Worm (Caenorhabditis elegans) whole organism, young adult: ENCODE measurements around the gene Y48A5A.1.
A peak's percentile ranks its signal among the peaks of the same experiment; 100 is the strongest.

Experiments
- B0035.1 ChIP-seq: sonication (generic microtip); optimal IDR thresholded peaks from 2 replicates; lab custom pipeline; 2016; ENCODE audit warnings: missing genetic modification characterization, mild to moderate bottlenecking, missing compliant biosample characterization, missing genotype, missing genetic modification reagents
- C17E4.6 ChIP-seq: fragments of 200-800 bp; sonication (Bioruptor generic); IDR thresholded peaks from 2 replicates; pipeline ENCODE4 v1.3.6; 2022; ENCODE audit warnings: missing genetic modification reagents, missing genetic modification characterization, missing compliant biosample characterization
- D2030.7 ChIP-seq: fragments of 200-800 bp; sonication (Bioruptor generic); IDR thresholded peaks from 2 replicates; pipeline ENCODE4 v1.3.6; 2022; ENCODE audit warnings: missing genetic modification reagents, missing genetic modification characterization, missing compliant biosample characterization
- T07F8.4 ChIP-seq: sonication (generic microtip); optimal IDR thresholded peaks from 2 replicates; lab custom pipeline; 2016; ENCODE audit warnings: mild to moderate bottlenecking, missing genetic modification characterization, moderate library complexity, missing compliant biosample characterization
- T26A5.8 ChIP-seq: sonication (generic microtip); optimal IDR thresholded peaks from 2 replicates; lab custom pipeline; 2016; ENCODE audit warnings: missing genetic modification characterization, missing compliant biosample characterization
- ZK185.1 ChIP-seq: sonication (generic microtip); optimal IDR thresholded peaks from 2 replicates; lab custom pipeline; 2016; ENCODE audit warnings: mild to moderate bottlenecking, missing genetic modification characterization, missing compliant biosample characterization; ENCODE audit not compliant: poor library complexity, severe bottlenecking
- atf-7 ChIP-seq: sonication (generic microtip); optimal IDR thresholded peaks from 2 replicates; lab custom pipeline; 2017; ENCODE audit warnings: mild to moderate bottlenecking, missing genetic modification characterization, missing compliant biosample characterization
- cebp-1 ChIP-seq, 2 experiments: fragments of 200-800 bp in 1 of 2; sonication (Bioruptor generic) in 1 of 2; sonication (generic microtip) in 1 of 2; IDR thresholded peaks in 1 of 2; optimal IDR thresholded peaks in 1 of 2; 2 replicates each; pipeline versions ENCODE4 v1.3.6 to Lab custom; 2017 to 2022; ENCODE audit warnings: missing compliant biosample characterization in 2 of 2, missing genetic modification characterization in 2 of 2, mild to moderate bottlenecking in 1 of 2, missing genetic modification reagents in 1 of 2, moderate library complexity in 1 of 2
- ceh-79 ChIP-seq: sonication (generic microtip); optimal IDR thresholded peaks from 2 replicates; lab custom pipeline; 2017; ENCODE audit warnings: mild to moderate bottlenecking, missing genetic modification characterization, missing compliant biosample characterization
- dox-1 ChIP-seq: fragments of 200-800 bp; sonication (Bioruptor generic); IDR thresholded peaks from 2 replicates; pipeline ENCODE4 v1.3.6; 2022; ENCODE audit warnings: missing genetic modification reagents, missing genetic modification characterization, missing compliant biosample characterization
- efl-1 ChIP-seq: fragments of 150-350 bp; optimal IDR thresholded peaks from 2 replicates; lab custom pipeline; 2014; ENCODE audit warnings: missing biosample characterization, missing genetic modification reagents, missing genetic modification characterization
- egl-44 ChIP-seq: fragments of 200-800 bp; sonication (Bioruptor generic); IDR thresholded peaks from 2 replicates; pipeline ENCODE4 v1.3.6; 2022; ENCODE audit warnings: missing genetic modification reagents, missing genetic modification characterization, missing compliant biosample characterization
- egrh-3 ChIP-seq: fragments of 200-800 bp; sonication (Bioruptor generic); IDR thresholded peaks from 2 replicates; pipeline ENCODE4 v1.3.6; 2022; ENCODE audit warnings: missing genetic modification reagents, missing genetic modification characterization, missing compliant biosample characterization
- ekl-4 ChIP-seq: fragments of 200-800 bp; sonication (Bioruptor generic); IDR thresholded peaks from 2 replicates; pipeline ENCODE4 v1.3.6; 2022; ENCODE audit warnings: missing genetic modification reagents, missing genetic modification characterization, missing compliant biosample characterization
- hlh-12 ChIP-seq: sonication (generic microtip); optimal IDR thresholded peaks from 2 replicates; lab custom pipeline; 2016; ENCODE audit warnings: missing genetic modification characterization, missing compliant biosample characterization
- lag-1 ChIP-seq: fragments of 200-800 bp; sonication (Bioruptor generic); IDR thresholded peaks from 2 replicates; pipeline ENCODE4 v1.3.6; 2022; ENCODE audit warnings: missing genetic modification reagents, missing genetic modification characterization, missing compliant biosample characterization
- let-526 ChIP-seq: fragments of 200-800 bp; sonication (Bioruptor generic); IDR thresholded peaks from 2 replicates; pipeline ENCODE4 v1.3.6; 2022; ENCODE audit warnings: missing genetic modification reagents, missing genetic modification characterization, missing compliant biosample characterization
- lin-26 ChIP-seq: fragments of 200-800 bp; sonication (Bioruptor generic); IDR thresholded peaks from 2 replicates; pipeline ENCODE4 v1.3.6; 2022; ENCODE audit warnings: missing genetic modification reagents, missing genetic modification characterization, missing compliant biosample characterization
- lin-35 ChIP-seq, 3 experiments: fragments of 150-350 bp in 2 of 3; sonication (generic microtip) in 1 of 3; optimal IDR thresholded peaks; 2 replicates each; lab custom pipeline; 2014 to 2018; ENCODE audit warnings: missing biosample characterization in 3 of 3, missing genetic modification characterization in 3 of 3, missing genetic modification reagents in 3 of 3
- lin-54 ChIP-seq: fragments of 200-800 bp; sonication (Bioruptor generic); optimal IDR thresholded peaks from 2 replicates; lab custom pipeline; 2018; ENCODE audit warnings: mild to moderate bottlenecking, missing genetic modification characterization, missing compliant biosample characterization
- lir-1 ChIP-seq: fragments of 200-800 bp; sonication (Bioruptor generic); conservative IDR thresholded peaks from 2 replicates; pipeline ENCODE4 v1.3.6; 2022; ENCODE audit warnings: missing genetic modification reagents, missing genetic modification characterization, missing compliant biosample characterization
- madf-10 ChIP-seq: sonication (generic microtip); optimal IDR thresholded peaks from 2 replicates; lab custom pipeline; 2016; ENCODE audit warnings: mild to moderate bottlenecking, missing genetic modification characterization, missing compliant biosample characterization
- mcd-1 ChIP-seq: fragments of 200-800 bp; sonication (Bioruptor generic); IDR thresholded peaks from 2 replicates; pipeline ENCODE4 v1.3.6; 2022; ENCODE audit warnings: missing genetic modification reagents, missing genetic modification characterization, missing compliant biosample characterization
- mes-4 ChIP-seq: sonication (generic microtip); optimal IDR thresholded peaks from 2 replicates; lab custom pipeline; 2016; ENCODE audit warnings: missing genotype, missing genetic modification characterization, missing compliant biosample characterization
- nfya-1 ChIP-seq: sonication (generic microtip); optimal IDR thresholded peaks from 2 replicates; lab custom pipeline; 2017; ENCODE audit warnings: antibody characterized with exemption, missing compliant biosample characterization, missing genetic modification characterization, borderline replicate concordance; ENCODE audit not compliant: insufficient read depth
- nhr-120 ChIP-seq: fragments of 200-800 bp; sonication (Bioruptor generic); IDR thresholded peaks from 2 replicates; pipeline ENCODE4 v1.3.6; 2022; ENCODE audit warnings: missing genetic modification characterization, missing compliant biosample characterization
- rpc-1 ChIP-seq, 2 experiments: fragments of 150-350 bp in 1 of 2; sonication (generic microtip) in 1 of 2; optimal IDR thresholded peaks; 2 replicates each; lab custom pipeline; 2014 to 2018; ENCODE audit warnings: missing biosample characterization in 1 of 2, missing genetic modification characterization in 1 of 2, missing genetic modification reagents in 1 of 2, missing genotype in 1 of 2
- sea-2 ChIP-seq: fragments of 200-800 bp; sonication (Bioruptor generic); IDR thresholded peaks from 2 replicates; pipeline ENCODE4 v1.3.6; 2022; ENCODE audit warnings: missing genetic modification characterization, missing compliant biosample characterization
- snpc-3.4 ChIP-seq: sonication (generic microtip); optimal IDR thresholded peaks from 2 replicates; lab custom pipeline; 2017; ENCODE audit warnings: missing genetic modification characterization, mild to moderate bottlenecking, missing compliant biosample characterization, antibody characterized with exemption, moderate library complexity, missing genotype, missing genetic modification reagents
- snpc-4 ChIP-seq, 5 experiments: fragments of 150-350 bp in 1 of 5; sonication (generic microtip) in 4 of 5; optimal IDR thresholded peaks; 2 replicates each; lab custom pipeline; 2014 to 2018; ENCODE audit warnings: missing genetic modification characterization in 5 of 5, missing biosample characterization in 3 of 5, antibody characterized with exemption in 2 of 5, mild to moderate bottlenecking in 2 of 5, missing compliant biosample characterization in 2 of 5, missing genotype in 2 of 5, moderate library complexity in 2 of 5, missing genetic modification reagents in 1 of 5
- zim-3 ChIP-seq: sonication (generic microtip); optimal IDR thresholded peaks from 2 replicates; lab custom pipeline; 2017; ENCODE audit warnings: mild to moderate bottlenecking, missing genetic modification characterization, moderate library complexity, missing compliant biosample characterization
- ztf-18 ChIP-seq: sonication (generic microtip); optimal IDR thresholded peaks from 2 replicates; lab custom pipeline; 2016; ENCODE audit warnings: missing genotype, mild to moderate bottlenecking, missing genetic modification characterization, missing compliant biosample characterization
- ztf-25 ChIP-seq: fragments of 200-800 bp; sonication (Bioruptor generic); IDR thresholded peaks from 2 replicates; pipeline ENCODE4 v1.3.6; 2022; ENCODE audit warnings: missing genetic modification reagents, missing genetic modification characterization, missing compliant biosample characterization

Y48A5A.1 gene

DNA sequence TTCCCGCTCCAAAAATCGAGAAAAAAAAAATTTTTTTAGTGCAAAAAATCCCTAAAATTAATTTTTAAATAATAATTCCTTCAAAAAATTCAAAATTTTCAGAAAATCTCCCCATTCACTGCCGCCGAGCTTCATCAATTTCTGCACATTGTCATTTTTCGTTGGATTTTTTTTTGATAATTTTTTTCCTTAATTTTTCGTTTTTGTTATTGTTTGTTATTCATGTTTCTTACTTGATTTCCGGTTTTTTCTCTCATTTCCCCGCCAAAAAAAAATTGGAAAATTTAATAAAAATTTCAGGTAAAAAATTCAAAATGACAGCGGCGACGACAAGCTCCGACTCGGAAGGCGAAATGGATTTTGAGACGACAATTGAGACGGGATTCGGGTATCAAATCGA, 8.9 kb upstream of the Y48A5A.1 start, which contains the start of gene F52C12.6:
Gene F52C12.6 (plus strand): TSS at position 301 of the 400 bp plus-strand sequence.
- TF ChIP-seq snpc-3.4 (tag; lab: Kevin White, UChicago) (no peak), nhr-120 (GFP tag; lab: Robert Waterston, UW) (no peak), rpc-1 (optimal IDR thresholded peaks at IDR 0.05; lab: Kevin White, UChicago) (no peak), rpc-1 (tag; optimal IDR thresholded peaks at IDR 0.05; lab: Kevin White, UChicago) (no peak)

DNA sequence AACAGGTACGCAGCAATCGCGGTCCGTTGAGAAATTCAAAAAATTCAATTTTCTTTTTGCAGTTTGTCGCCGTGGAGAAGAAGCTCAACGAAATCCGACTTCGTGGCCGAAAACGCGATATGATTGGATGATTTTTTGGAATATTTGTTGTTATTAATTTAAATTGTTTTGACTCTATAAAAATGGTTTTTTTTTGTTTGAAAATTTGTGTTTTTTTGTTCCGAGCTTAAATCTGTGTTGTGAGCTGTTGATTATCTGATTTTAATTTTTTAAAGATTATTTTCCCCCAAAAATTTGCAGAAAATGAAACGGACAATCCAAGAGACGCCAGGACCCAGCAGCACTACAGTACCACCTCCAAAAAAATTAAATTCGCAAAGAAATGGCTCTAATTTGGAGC, 5.7 kb upstream of the Y48A5A.1 start, which contains the start of gene tdpo-1:
Gene tdpo-1 (plus strand): TSS at position 301 of the 400 bp plus-strand sequence.
- TF ChIP-seq ztf-18 (tag; lab: Kevin White, UChicago) = no peak
- no peak for TF ChIP-seq lin-26
- TF ChIP-seq ceh-79 = no peak
- TF ChIP-seq mes-4 (tag; lab: Kevin White, UChicago) = no peak
- no peak for TF ChIP-seq egl-44 (GFP tag; lab: Robert Waterston, UW)
- no peak for TF ChIP-seq snpc-4 (GFP tag; optimal IDR thresholded peaks at IDR 0.05; lab: Kevin White, UChicago)
- no peak for TF ChIP-seq snpc-4 (tag; optimal IDR thresholded peaks at IDR 0.05; lab: Kevin White, UChicago)
- no peak for TF ChIP-seq T26A5.8 (tag; lab: Kevin White, UChicago)
- no peak for TF ChIP-seq B0035.1
- TF ChIP-seq sea-2 (GFP tag; lab: Robert Waterston, UW) = no peak
- no peak for TF ChIP-seq lin-35 (GFP tag; optimal IDR thresholded peaks at IDR 0.05; lab: Kevin White, UChicago)
- TF ChIP-seq C17E4.6 = no peak

ce11 chrIV:1963247-1963646, 2.0 kb upstream of the Y48A5A.1 start, which contains the start of gene ulp-3:
Gene ulp-3 (plus strand): TSS chrIV:1963634.
- no peak for TF ChIP-seq ekl-4 (GFP tag; lab: Robert Waterston, UW)
- TF ChIP-seq lir-1 (GFP tag; lab: Robert Waterston, UW) = no peak
- TF ChIP-seq efl-1 (GFP tag; lab: Kevin White, UChicago) = peak; percentile 13
- 0 out of 2 replicates have a peak, but pooled peaks have one; percentile 19 for TF ChIP-seq D2030.7 (GFP tag; lab: Robert Waterston, UW)
- no peak for TF ChIP-seq lag-1 (GFP tag; lab: Robert Waterston, UW)
- no peak for TF ChIP-seq T07F8.4 (tag; lab: Kevin White, UChicago)
- peak; percentile 60 for TF ChIP-seq mcd-1
- TF ChIP-seq dox-1 (GFP tag; lab: Robert Waterston, UW) = no peak
- no peak for TF ChIP-seq ZK185.1 (tag; lab: Kevin White, UChicago)

- TF ChIP-seq egrh-3 (GFP tag; lab: Robert Waterston, UW) (no peak), hlh-12 (no peak), cebp-1 (GFP tag; IDR thresholded peaks at IDR 0.05; lab: Robert Waterston, UW) (no peak), cebp-1 (tag; optimal IDR thresholded peaks at IDR 0.05; lab: Kevin White, UChicago) (peak; percentile 64), mcd-1 (peak; percentile 46; the same call in 1 of the 2 replicates)
- TF ChIP-seq, all 124 proteins: peak for 2
These were observed 1.2 kb upstream of the Y48A5A.1 start for ce11 chrIV:1964057-1964456.

DNA sequence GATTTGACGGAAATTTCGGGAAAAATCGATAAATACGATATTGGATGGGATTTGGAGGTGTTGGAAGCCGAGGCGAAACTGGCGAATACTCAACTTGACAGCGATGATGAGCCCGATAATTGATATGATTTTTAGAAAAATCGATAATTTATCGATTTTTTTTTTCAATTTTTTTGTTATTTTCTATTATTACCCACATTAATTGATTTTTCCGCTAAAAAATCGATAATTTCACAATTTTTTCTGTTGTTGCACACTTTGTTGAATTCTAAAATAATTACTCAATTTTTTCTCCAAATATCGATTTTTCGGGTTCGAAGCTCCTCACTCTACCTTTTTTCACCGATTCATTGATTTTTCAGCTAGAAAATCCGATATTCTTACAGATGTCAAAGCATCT, 4.1 kb downstream of the Y48A5A.1 start, which contains the start of gene Y48A5A.3:
Gene Y48A5A.3 (plus strand): TSS at position 385 of the 400 bp plus-strand sequence.
- TF ChIP-seq atf-7 (no peak), snpc-4 (GFP tag; optimal IDR thresholded peaks at IDR 0.05; lab: Kevin White, UChicago) (no peak), snpc-4 (tag; optimal IDR thresholded peaks at IDR 0.05; lab: Kevin White, UChicago) (no peak), T26A5.8 (tag; lab: Kevin White, UChicago) (no peak), ztf-25 (GFP tag; lab: Robert Waterston, UW) (no peak), lin-54 (GFP tag; lab: Kevin White, UChicago) (no peak), let-526 (GFP tag; lab: Robert Waterston, UW) (no peak), madf-10 (tag; lab: Kevin White, UChicago) (no peak), zim-3 (no peak), nfya-1 (tag; lab: Kevin White, UChicago) (no peak)
- TF ChIP-seq, all 124 proteins: peak for 0
